Worm (Caenorhabditis elegans) whole organism, L4/young adult: ENCODE results near the gene T28F3.8.

Experiments
- W03F9.2 ChIP-seq: fragments of 150-350 bp; optimal IDR thresholded peaks from 2 replicates; lab custom pipeline; 2014; ENCODE audit warnings: missing biosample characterization, missing genetic modification characterization
- him-1 ChIP-seq: sonication (generic microtip); optimal IDR thresholded peaks from 2 replicates; lab custom pipeline; 2016; ENCODE audit warnings: missing genotype, missing genetic modification reagents, missing genetic modification characterization, missing compliant biosample characterization

ce11 chrIV:17316398-17316797, 9.3 kb upstream of the T28F3.8 start, which contains the start of gene C49C3.20:
- no peak for TF ChIP-seq him-1 (tag; lab: Kevin White, UChicago)
- TF ChIP-seq W03F9.2 (tag; lab: Kevin White, UChicago), result no peak
